Worm (Caenorhabditis elegans): ENCODE results near the gene C42D4.18.

ce11 chrIV:7176887-7177286, 10.3 kb downstream of the C42D4.18 start, which contains the start of gene str-44:
- TF ChIP-seq nhr-23 (tag; optimal IDR thresholded peaks at IDR 0.05) (no peak), sem-4 (tag; optimal IDR thresholded peaks at IDR 0.05) (no peak), ztf-11 (tag; optimal IDR thresholded peaks at IDR 0.05) (no peak), sma-3 (GFP tag; optimal IDR thresholded peaks at IDR 0.05) (no peak), snpc-4 (tag; optimal IDR thresholded peaks at IDR 0.05) (no peak), elt-1 (tag; optimal IDR thresholded peaks at IDR 0.05) (no peak), ZK546.5 (tag; optimal IDR thresholded peaks at IDR 0.05) (no peak), F13H6.1 (tag; optimal IDR thresholded peaks at IDR 0.05) (no peak)
